Fruit fly (Drosophila melanogaster) whole organism, embryonic: ENCODE data around the gene cav.

ENCODE experiments used
- CG14710 ChIP-seq: fragments of 200-800 bp; sonication (Bioruptor generic); optimal IDR thresholded peaks from 3 replicates; lab custom pipeline; 2019; ENCODE audit warnings: missing biosample characterization, mild to moderate bottlenecking, missing genetic modification characterization, moderate library complexity
- Gug ChIP-seq: fragments of 200-800 bp; sonication (Bioruptor generic); IDR thresholded peaks from 4 replicates; pipeline ENCODE4 v1.3.6; 2022; ENCODE audit warnings: missing biosample characterization, missing genetic modification characterization

DNA sequence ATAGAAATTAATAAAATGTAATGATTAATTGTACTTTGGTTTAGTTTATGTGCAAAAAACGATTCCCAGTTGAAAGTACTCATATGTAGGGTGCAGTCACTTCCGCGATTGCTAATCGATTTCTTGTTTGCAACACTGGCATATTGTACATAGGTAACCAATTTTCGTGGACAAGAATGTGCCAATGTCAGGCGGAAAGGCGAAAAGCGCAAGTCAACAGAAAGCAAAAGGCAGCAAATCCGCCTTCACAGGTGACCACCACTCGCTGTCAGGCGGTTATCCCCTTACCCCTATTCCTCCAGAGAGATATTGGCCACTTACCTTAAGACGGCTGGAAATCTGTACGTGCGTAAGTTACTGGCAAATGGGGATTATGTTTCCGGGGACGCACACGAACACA lies 49.7 kb downstream of the cav start:
- TF ChIP-seq Gug (GFP tag; lab: Robert Waterston, UW) (no peak), CG14710 (tag; lab: Kevin White, UChicago) (no peak)
